Worm (Caenorhabditis elegans): Measurements from ENCODE around the gene ZC239.17.
A peak's percentile ranks its signal among the peaks of the same experiment; 100 is the strongest.

Gene ZC239.17

DNA sequence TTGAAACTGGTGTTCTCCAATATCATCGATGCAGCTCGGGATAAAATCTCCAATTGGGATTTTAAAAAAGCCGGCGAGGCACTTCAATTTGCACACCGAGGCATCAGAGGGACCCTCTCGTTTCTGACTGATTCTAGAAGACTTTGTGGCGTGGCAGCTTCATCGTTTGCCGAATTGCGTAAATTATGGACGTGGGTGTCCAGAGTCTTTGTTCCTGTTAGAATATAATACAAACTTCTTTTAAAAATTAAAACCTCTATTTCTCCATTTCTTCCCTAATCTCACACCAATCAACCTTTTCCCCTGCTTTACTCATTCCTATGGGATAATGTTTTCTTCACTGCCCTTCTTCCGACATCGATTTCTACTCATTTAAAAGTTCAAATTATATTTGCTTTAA lies 15.3 kb downstream of the ZC239.17 start, which contains the start of gene ZC239.5:
Gene ZC239.5, plus strand, starts transcription at position 301 of the 400 bp plus-strand sequence.
- no peak for TF ChIP-seq nhr-12 (tag; optimal IDR thresholded peaks at IDR 0.05)
- TF ChIP-seq unc-39 (tag; optimal IDR thresholded peaks at IDR 0.05), result no peak
- no peak for TF ChIP-seq nhr-11 (tag; optimal IDR thresholded peaks at IDR 0.05)
- TF ChIP-seq elt-3 (tag; optimal IDR thresholded peaks at IDR 0.05), result no peak
- no peak for TF ChIP-seq jun-1 (tag; optimal IDR thresholded peaks at IDR 0.05)
- no peak for TF ChIP-seq lin-39 (tag; optimal IDR thresholded peaks at IDR 0.05)
- TF ChIP-seq unc-62 (GFP tag; optimal IDR thresholded peaks at IDR 0.05), result no peak
- no peak for TF ChIP-seq lsy-12 (tag; optimal IDR thresholded peaks at IDR 0.05)
- TF ChIP-seq nhr-25 (tag; optimal IDR thresholded peaks at IDR 0.05), result no peak
- no peak for TF ChIP-seq elt-2 (tag; optimal IDR thresholded peaks at IDR 0.05)
- TF ChIP-seq ZK546.5 (tag; optimal IDR thresholded peaks at IDR 0.05), result no peak
- TF ChIP-seq skn-1 (tag; optimal IDR thresholded peaks at IDR 0.05), result no peak
- no peak for TF ChIP-seq ztf-4 (tag; optimal IDR thresholded peaks at IDR 0.05)
- TF ChIP-seq nhr-77 (tag; optimal IDR thresholded peaks at IDR 0.05), result no peak
- TF ChIP-seq ceh-82 (tag; optimal IDR thresholded peaks at IDR 0.05), result no peak
- TF ChIP-seq nfya-1 (tag; optimal IDR thresholded peaks at IDR 0.05; ENCODE audit: insufficient read depth), result no peak
- no peak for TF ChIP-seq nhr-28 (tag; optimal IDR thresholded peaks at IDR 0.05)
- TF ChIP-seq pqm-1 (tag; optimal IDR thresholded peaks at IDR 0.05), result no peak
- TF ChIP-seq hmg-11 (tag; optimal IDR thresholded peaks at IDR 0.05), result no peak

DNA sequence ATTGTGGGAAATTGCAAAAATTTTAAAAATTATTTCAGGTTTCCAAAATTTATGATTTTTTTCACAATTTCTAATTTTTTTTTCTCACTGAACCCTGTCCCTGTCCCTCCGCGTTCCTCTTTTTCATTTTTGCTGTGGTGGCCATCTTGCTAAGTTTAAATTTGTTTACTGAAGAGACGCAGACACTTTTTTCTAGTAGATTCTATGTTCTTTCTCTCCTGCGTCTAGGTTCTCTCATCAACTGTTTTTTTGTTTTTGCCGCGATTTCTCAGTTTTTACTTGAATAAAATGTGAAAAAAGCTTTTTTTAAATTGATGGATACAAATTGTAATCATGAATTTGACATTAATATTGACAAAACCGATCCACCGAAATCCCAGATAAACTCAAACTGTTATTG lies 16.4 kb downstream of the ZC239.17 start, which contains the start of gene ZC239.6:
Gene ZC239.6, plus strand, starts transcription at position 381 of the 400 bp plus-strand sequence.
- TF ChIP-seq nhr-28 (tag; optimal IDR thresholded peaks at IDR 0.05) (no peak), fkh-2 (tag; optimal IDR thresholded peaks at IDR 0.05) (no peak), nhr-43 (tag; optimal IDR thresholded peaks at IDR 0.05; ENCODE audit: poor library complexity, severe bottlenecking) (no peak), ama-1 (optimal IDR thresholded peaks at IDR 0.05) (no peak), nfya-1 (tag; optimal IDR thresholded peaks at IDR 0.05; ENCODE audit: insufficient read depth) (peak; percentile 55), mml-1 (tag; optimal IDR thresholded peaks at IDR 0.05) (no peak), jun-1 (tag; optimal IDR thresholded peaks at IDR 0.05) (no peak), hmg-11 (tag; optimal IDR thresholded peaks at IDR 0.05) (peak; percentile 30), snpc-4 (tag; optimal IDR thresholded peaks at IDR 0.05) (peak; percentile 33), tbx-2 (tag; optimal IDR thresholded peaks at IDR 0.05) (no peak), pha-4 (tag; optimal IDR thresholded peaks at IDR 0.05) (peak; percentile 66), nhr-11 (tag; optimal IDR thresholded peaks at IDR 0.05) (no peak), nhr-23 (tag; optimal IDR thresholded peaks at IDR 0.05) (peak; percentile 3)

DNA sequence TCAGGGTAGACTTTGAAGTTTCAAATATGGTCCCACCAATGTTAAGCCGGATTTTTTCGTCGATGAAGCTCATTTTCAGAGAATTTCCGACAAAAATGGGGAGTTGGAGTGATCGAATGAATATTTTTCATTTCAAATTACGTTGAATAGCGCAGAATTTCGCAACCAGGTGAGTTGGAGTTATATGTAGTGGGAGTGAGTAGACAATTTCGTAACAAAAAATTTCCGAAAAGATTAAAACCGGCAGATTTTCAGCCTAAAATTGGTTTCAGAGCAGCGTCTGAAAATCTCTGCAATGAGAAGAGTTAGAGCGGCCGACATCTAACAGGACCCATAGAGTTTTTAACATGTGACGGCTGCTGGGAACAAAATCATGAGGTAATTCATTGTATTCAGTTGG lies 17.0 kb downstream of the ZC239.17 start, which contains the start of gene sdz-35:
Gene sdz-35, minus strand, starts transcription at position 101 of the 400 bp plus-strand sequence.
- TF ChIP-seq nhr-12 (tag; optimal IDR thresholded peaks at IDR 0.05) (no peak), sea-2 (GFP tag; optimal IDR thresholded peaks at IDR 0.05) (no peak), egl-27 (tag; optimal IDR thresholded peaks at IDR 0.05) (no peak), nhr-28 (tag; optimal IDR thresholded peaks at IDR 0.05) (no peak), unc-62 (GFP tag; optimal IDR thresholded peaks at IDR 0.05) (no peak), mdl-1 (tag; optimal IDR thresholded peaks at IDR 0.05) (no peak), zag-1 (tag; optimal IDR thresholded peaks at IDR 0.05) (no peak), skn-1 (tag; optimal IDR thresholded peaks at IDR 0.05) (no peak), pqm-1 (tag; optimal IDR thresholded peaks at IDR 0.05) (no peak), lin-15B (tag; optimal IDR thresholded peaks at IDR 0.05) (no peak), fkh-10 (GFP tag; optimal IDR thresholded peaks at IDR 0.05) (no peak), ceh-9 (tag; optimal IDR thresholded peaks at IDR 0.05) (no peak), ZK546.5 (tag; optimal IDR thresholded peaks at IDR 0.05) (no peak)

DNA sequence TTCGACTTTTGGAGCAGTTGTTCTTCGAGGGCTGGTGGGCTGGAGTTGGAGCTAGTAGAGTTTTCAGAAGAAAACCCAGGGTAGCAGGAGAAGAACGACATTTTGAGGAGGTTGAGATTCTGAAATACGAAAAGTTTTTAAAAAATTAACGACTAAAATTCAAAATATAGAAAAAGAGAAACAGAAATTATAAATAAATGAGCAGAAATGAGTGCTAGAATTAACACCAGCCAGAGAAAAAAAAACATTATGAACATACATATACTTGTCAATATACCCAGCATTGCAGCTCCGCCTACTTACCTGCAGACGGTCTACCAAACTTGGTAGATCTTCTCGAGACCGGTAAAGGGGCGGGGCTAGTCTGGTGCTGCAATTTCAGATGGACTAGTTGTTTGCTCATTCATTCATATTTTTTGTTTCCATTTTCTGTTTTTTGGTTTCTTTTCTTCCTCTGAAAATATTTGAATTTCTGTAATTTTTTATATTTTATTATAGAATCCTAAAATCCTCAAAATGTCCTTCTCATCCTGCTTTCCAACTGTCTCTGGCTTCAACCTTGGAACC lies 19.2 kb downstream of the ZC239.17 start, which contains the start of the genes ZC239.20 and ZC239.21:
Gene ZC239.20, minus strand, starts transcription at position 101 of the 567 bp plus-strand sequence.
Gene ZC239.21, plus strand, starts transcription at position 517 of the 567 bp plus-strand sequence.
- TF ChIP-seq skn-1 (tag; optimal IDR thresholded peaks at IDR 0.05) (no peak), fkh-10 (GFP tag; optimal IDR thresholded peaks at IDR 0.05) (no peak), lin-15B (tag; optimal IDR thresholded peaks at IDR 0.05) (no peak), nhr-77 (tag; optimal IDR thresholded peaks at IDR 0.05) (no peak), nhr-43 (tag; optimal IDR thresholded peaks at IDR 0.05; ENCODE audit: poor library complexity, severe bottlenecking) (no peak), ceh-28 (tag; optimal IDR thresholded peaks at IDR 0.05) (no peak), daf-12 (tag; optimal IDR thresholded peaks at IDR 0.05) (no peak), mml-1 (tag; optimal IDR thresholded peaks at IDR 0.05) (no peak), fkh-2 (tag; optimal IDR thresholded peaks at IDR 0.05) (no peak), ztf-4 (tag; optimal IDR thresholded peaks at IDR 0.05) (no peak), elt-2 (tag; optimal IDR thresholded peaks at IDR 0.05) (no peak), hmg-11 (tag; optimal IDR thresholded peaks at IDR 0.05) (no peak), lsy-12 (tag; optimal IDR thresholded peaks at IDR 0.05) (no peak), R02D3.7 (tag; optimal IDR thresholded peaks at IDR 0.05) (no peak)
